Worm (Caenorhabditis elegans) whole organism, L1 larva: ENCODE results near the gene sre-53.

Experiments used
- C04F5.9 ChIP-seq: sonication (generic microtip); optimal IDR thresholded peaks from 2 replicates; lab custom pipeline; 2016; ENCODE audit warnings: missing genetic modification characterization, missing compliant biosample characterization
- aha-1 ChIP-seq: fragments of 150-350 bp; optimal IDR thresholded peaks from 2 replicates; lab custom pipeline; 2014; ENCODE audit warnings: missing biosample characterization, missing genetic modification characterization
- aly-2 ChIP-seq: fragments of 150-350 bp; optimal IDR thresholded peaks from 2 replicates; lab custom pipeline; 2014; ENCODE audit warnings: missing biosample characterization, missing genetic modification characterization
- blmp-1 ChIP-seq: fragments of 150-350 bp; optimal IDR thresholded peaks from 2 replicates; lab custom pipeline; 2014; ENCODE audit warnings: missing biosample characterization, missing genetic modification characterization
- ceh-82 ChIP-seq, 3 experiments: fragments of 150-350 bp in 1 of 3; sonication (generic microtip) in 2 of 3; optimal IDR thresholded peaks; 2 replicates each; lab custom pipeline; 2014 to 2017; ENCODE audit warnings: missing biosample characterization in 3 of 3, missing genetic modification characterization in 3 of 3
- ces-1 ChIP-seq: fragments of 150-350 bp; optimal IDR thresholded peaks from 2 replicates; lab custom pipeline; 2014; ENCODE audit warnings: missing biosample characterization, missing genetic modification reagents, missing genetic modification characterization
- efl-1 ChIP-seq, 4 experiments: fragments of 150-350 bp; optimal IDR thresholded peaks in 3 of 4; peaks in 1 of 4; 1 replicate in 1 of 4; 2 replicates in 3 of 4; lab custom pipeline; 2014; ENCODE audit warnings: missing biosample characterization in 2 of 4, missing genetic modification characterization in 2 of 4, missing genetic modification reagents in 2 of 4
- egl-13 ChIP-seq: sonication (generic microtip); optimal IDR thresholded peaks from 2 replicates; lab custom pipeline; 2016; ENCODE audit warnings: missing genotype, missing genetic modification reagents, missing genetic modification characterization, missing compliant biosample characterization
- elt-2 ChIP-seq: sonication (generic microtip); optimal IDR thresholded peaks from 2 replicates; lab custom pipeline; 2016; ENCODE audit warnings: missing genetic modification characterization, mild to moderate bottlenecking, inconsistent platforms, missing compliant biosample characterization, missing genetic modification reagents
- fos-1 ChIP-seq: fragments of 150-350 bp; optimal IDR thresholded peaks from 2 replicates; lab custom pipeline; 2014; ENCODE audit warnings: missing biosample characterization, missing genetic modification characterization
- hlh-17 ChIP-seq: fragments of 200-800 bp; sonication (Bioruptor generic); optimal IDR thresholded peaks from 2 replicates; lab custom pipeline; 2018; ENCODE audit warnings: missing genetic modification characterization, mild to moderate bottlenecking, missing compliant biosample characterization, moderate library complexity, borderline replicate concordance
- hlh-4 ChIP-seq: sonication (generic microtip); optimal IDR thresholded peaks from 2 replicates; lab custom pipeline; 2016; ENCODE audit warnings: mild to moderate bottlenecking, missing genetic modification characterization, missing compliant biosample characterization
- lin-14 ChIP-seq: fragments of 200-800 bp; sonication (Bioruptor generic); optimal IDR thresholded peaks from 2 replicates; lab custom pipeline; 2018; ENCODE audit warnings: mild to moderate bottlenecking, missing genetic modification characterization, moderate library complexity, missing compliant biosample characterization
- lin-15B ChIP-seq: fragments of 150-350 bp; sonication (generic microtip); optimal IDR thresholded peaks from 3 replicates; lab custom pipeline; 2014; ENCODE audit warnings: missing biosample characterization, missing genetic modification characterization
- lin-39 ChIP-seq: fragments of 150-350 bp; optimal IDR thresholded peaks from 2 replicates; lab custom pipeline; 2014; ENCODE audit warnings: missing biosample characterization, missing genetic modification reagents, missing genetic modification characterization
- lir-3 ChIP-seq: sonication (generic microtip); optimal IDR thresholded peaks from 2 replicates; lab custom pipeline; 2016; ENCODE audit warnings: mild to moderate bottlenecking, missing genetic modification characterization, moderate library complexity, missing compliant biosample characterization; ENCODE audit not compliant: poor library complexity
- lsy-2 ChIP-seq, 2 experiments: fragments of 150-350 bp; optimal IDR thresholded peaks; 2 replicates each; lab custom pipeline; 2014; ENCODE audit warnings: missing biosample characterization in 2 of 2, missing genetic modification characterization in 2 of 2
- mdl-1 ChIP-seq, 2 experiments: fragments of 150-350 bp; optimal IDR thresholded peaks; 2 replicates each; lab custom pipeline; 2014 to 2017; ENCODE audit warnings: missing biosample characterization in 2 of 2, missing genetic modification characterization in 2 of 2, inconsistent platforms in 1 of 2
- mef-2 ChIP-seq: fragments of 150-350 bp; optimal IDR thresholded peaks from 2 replicates; lab custom pipeline; 2014; ENCODE audit warnings: missing biosample characterization, missing genetic modification characterization
- nhr-11 ChIP-seq: fragments of 150-350 bp; optimal IDR thresholded peaks from 2 replicates; lab custom pipeline; 2014; ENCODE audit warnings: missing biosample characterization, missing genetic modification characterization
- nhr-71 ChIP-seq: sonication (generic microtip); optimal IDR thresholded peaks from 2 replicates; lab custom pipeline; 2016; ENCODE audit warnings: mild to moderate bottlenecking, missing genetic modification characterization, moderate library complexity, missing compliant biosample characterization
- nhr-90 ChIP-seq: sonication (generic microtip); optimal IDR thresholded peaks from 2 replicates; lab custom pipeline; 2016; ENCODE audit warnings: mild to moderate bottlenecking, missing genetic modification characterization, missing compliant biosample characterization; ENCODE audit not compliant: poor library complexity
- rnt-1 ChIP-seq: sonication (generic microtip); optimal IDR thresholded peaks from 2 replicates; lab custom pipeline; 2016; ENCODE audit warnings: mild to moderate bottlenecking, missing genetic modification characterization, moderate library complexity, missing compliant biosample characterization
- snu-23 ChIP-seq: sonication (generic microtip); optimal IDR thresholded peaks from 2 replicates; lab custom pipeline; 2016; ENCODE audit warnings: missing genetic modification characterization, missing compliant biosample characterization
- sptf-1 ChIP-seq: fragments of 150-350 bp; optimal IDR thresholded peaks from 2 replicates; lab custom pipeline; 2014; ENCODE audit warnings: missing biosample characterization, missing genetic modification characterization
- unc-130 ChIP-seq: fragments of 150-350 bp; optimal IDR thresholded peaks from 2 replicates; lab custom pipeline; 2017; ENCODE audit warnings: missing biosample characterization, missing genetic modification characterization, inconsistent platforms
- unc-30 ChIP-seq: sonication (generic microtip); optimal IDR thresholded peaks from 2 replicates; lab custom pipeline; 2017; ENCODE audit warnings: missing biosample characterization, missing genetic modification characterization
- zag-1 ChIP-seq: fragments of 150-350 bp; optimal IDR thresholded peaks from 2 replicates; lab custom pipeline; 2014; ENCODE audit warnings: missing biosample characterization, missing genetic modification characterization
- zip-4 ChIP-seq: fragments of 200-800 bp; sonication (Bioruptor generic); optimal IDR thresholded peaks from 2 replicates; lab custom pipeline; 2018; ENCODE audit warnings: mild to moderate bottlenecking, missing genetic modification characterization, moderate library complexity, missing compliant biosample characterization

Gene sre-53

ce11 chrII:12323305-12323704 is at the start of gene sre-53:
Gene sre-53 (minus strand): TSS chrII:12323405.
- TF ChIP-seq lin-39 (tag; lab: Kevin White, UChicago) (no peak), ceh-82 (tag; optimal IDR thresholded peaks at IDR 0.05; lab: Kevin White, UChicago) (no peak), elt-2 (tag; lab: Kevin White, UChicago) (no peak), blmp-1 (no peak), nhr-90 (tag; lab: Kevin White, UChicago) (no peak), mef-2 (tag; lab: Kevin White, UChicago) (no peak), nhr-11 (no peak), zag-1 (tag; lab: Kevin White, UChicago) (no peak), C04F5.9 (tag; lab: Kevin White, UChicago) (no peak), aly-2 (tag; lab: Kevin White, UChicago) (no peak), nhr-71 (no peak)

ce11 chrII:12369202-12369601 is 46.0 kb upstream of the sre-53 start:
- TF ChIP-seq lin-14 (GFP tag; lab: Kevin White, UChicago) (peak; percentile 57), unc-130 (tag; lab: Kevin White, UChicago) (no peak)

DNA sequence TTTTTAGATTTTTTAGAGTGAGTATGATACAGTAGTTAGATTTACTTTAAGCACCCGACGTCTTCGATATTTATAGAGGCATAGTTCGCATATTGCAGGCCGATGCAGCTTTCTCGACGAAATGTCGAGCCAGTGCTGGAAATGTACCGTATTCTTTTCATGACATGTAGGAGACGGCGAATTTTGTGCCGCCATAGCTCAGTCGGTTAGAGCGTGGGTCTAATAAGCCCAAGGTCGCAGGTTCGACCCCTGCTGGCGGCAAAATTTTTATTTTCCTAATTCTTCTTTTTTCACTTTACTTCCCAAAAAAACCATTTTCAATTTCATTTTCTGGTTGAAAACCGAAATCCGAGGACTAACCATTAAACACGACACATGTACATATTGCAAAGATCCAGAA is 39.1 kb upstream of the sre-53 start:
- TF ChIP-seq fos-1 (tag; lab: Kevin White, UChicago) (no peak), C04F5.9 (tag; lab: Kevin White, UChicago) (no peak), nhr-71 (no peak), hlh-17 (GFP tag; lab: Kevin White, UChicago) (no peak), hlh-4 (tag; lab: Kevin White, UChicago) (no peak), zip-4 (GFP tag; lab: Kevin White, UChicago) (no peak), unc-30 (no peak), aha-1 (tag; lab: Kevin White, UChicago) (no peak), lir-3 (tag; lab: Kevin White, UChicago) (no peak), lin-15B (no peak), ceh-82 (tag; optimal IDR thresholded peaks at IDR 0.05; lab: Kevin White, UChicago) (no peak)

DNA sequence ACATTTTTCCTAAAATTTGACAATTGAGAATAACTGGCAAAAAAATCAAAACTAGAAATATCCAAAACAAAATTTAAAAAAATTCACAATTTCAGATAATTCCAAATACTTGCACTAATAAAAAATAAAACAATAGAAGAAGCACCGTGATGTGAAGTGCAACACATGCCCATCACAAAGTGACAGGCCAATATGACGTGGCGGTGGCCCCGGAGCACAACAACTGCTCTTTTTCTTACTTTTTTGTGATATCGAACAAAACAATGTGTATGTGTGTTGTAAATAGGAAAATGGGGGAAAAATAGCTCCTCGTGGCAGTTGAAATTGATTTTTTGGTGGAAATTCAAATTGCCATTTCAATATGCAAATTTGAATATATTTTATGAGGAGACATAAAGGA is 30.6 kb upstream of the sre-53 start:
- peak; percentile 1 for TF ChIP-seq snu-23
- TF ChIP-seq rnt-1 (tag; lab: Kevin White, UChicago): peak; percentile 69
- no peak for TF ChIP-seq ces-1 (GFP tag; lab: Kevin White, UChicago)
- no peak for TF ChIP-seq efl-1 (optimal IDR thresholded peaks at IDR 0.05; lab: Kevin White, UChicago)
- TF ChIP-seq efl-1 (GFP tag; optimal IDR thresholded peaks at IDR 0.05 in 1 of 2; lab: Kevin White, UChicago): peak in 1 of 2 experiments; percentile 56
- peak; percentile 51 for TF ChIP-seq lin-14 (GFP tag; lab: Kevin White, UChicago)
- TF ChIP-seq mdl-1 (tag; optimal IDR thresholded peaks at IDR 0.05; lab: Kevin White, UChicago): peak in 1 of 2 experiments; percentile 14
- TF ChIP-seq lsy-2 (tag; optimal IDR thresholded peaks at IDR 0.05; lab: Kevin White, UChicago): peak in 1 of 2 experiments; percentile 25
- no peak for TF ChIP-seq egl-13 (tag; lab: Kevin White, UChicago)
- peak; percentile 24 for TF ChIP-seq nhr-71

DNA sequence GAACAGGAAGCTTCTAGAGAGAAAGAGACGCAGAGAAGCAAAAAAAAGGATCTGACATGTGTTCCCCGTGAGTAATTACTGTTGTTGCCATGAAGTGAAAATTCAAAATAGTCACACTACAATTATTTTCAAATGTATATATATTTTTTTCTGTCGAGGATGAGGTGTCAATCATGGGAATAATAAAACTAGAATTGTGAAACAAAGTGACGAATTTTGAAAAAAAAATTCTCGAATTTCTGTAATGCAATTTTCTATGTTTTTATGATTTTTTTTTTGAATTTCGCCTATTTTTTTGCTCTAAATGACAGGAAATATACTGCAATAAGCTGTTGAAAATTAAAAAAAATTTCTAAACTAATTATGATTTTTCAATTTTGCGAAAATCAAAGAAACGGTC is 29.9 kb upstream of the sre-53 start:
- TF ChIP-seq nhr-71: no peak
- no peak for TF ChIP-seq sptf-1 (tag; lab: Kevin White, UChicago)
- TF ChIP-seq hlh-4 (tag; lab: Kevin White, UChicago): no peak

- peak; percentile 26 for TF ChIP-seq elt-2 (tag; lab: Kevin White, UChicago)
- peak; percentile 1 for TF ChIP-seq blmp-1
- TF ChIP-seq lir-3 (tag; lab: Kevin White, UChicago): no peak
- no peak for TF ChIP-seq zag-1 (tag; lab: Kevin White, UChicago)
- TF ChIP-seq lsy-2 (tag; optimal IDR thresholded peaks at IDR 0.05; lab: Kevin White, UChicago): peak in 1 of 2 experiments; percentile 2
- TF ChIP-seq unc-30: no peak
- TF ChIP-seq efl-1 (optimal IDR thresholded peaks at IDR 0.05; lab: Kevin White, UChicago): no peak
- peak in 1 of 2 experiments; percentile 51 for TF ChIP-seq efl-1 (GFP tag; optimal IDR thresholded peaks at IDR 0.05 in 1 of 2; lab: Kevin White, UChicago)
Observed at ce11 chrII:12352115-12352514, 28.9 kb upstream of the sre-53 start, which contains the start of gene ras-1. Gene ras-1 (minus strand): TSS chrII:12352243.
